Fruit fly (Drosophila melanogaster) Kc167 (cell line): ENCODE data around the gene CG3342.
"Not testable (repeated sequence)": the region's sequence is repeated elsewhere in the genome, so short reads cannot be mapped to it uniquely, and the experiment has no call there.

ENCODE experiments used
- Myc ChIP-seq: fragments of >200 bp; optimal IDR thresholded peaks from 2 replicates; lab custom pipeline; 2017; ENCODE audit warnings: missing external identifiers
- Sin3A ChIP-seq: fragments of >200 bp; optimal IDR thresholded peaks from 2 replicates; lab custom pipeline; 2018; ENCODE audit warnings: missing external identifiers
- h ChIP-seq: fragments of >200 bp; optimal IDR thresholded peaks from 3 replicates; lab custom pipeline; 2018; ENCODE audit warnings: missing external identifiers
- insv ChIP-seq: fragments of >200 bp; optimal IDR thresholded peaks from 3 replicates; lab custom pipeline; 2018; ENCODE audit warnings: missing external identifiers
- psq ChIP-seq: fragments of >200 bp; optimal IDR thresholded peaks from 2 replicates; lab custom pipeline; 2017; ENCODE audit warnings: missing external identifiers
- ttk ChIP-seq: sonication (Bioruptor generic); optimal IDR thresholded peaks from 2 replicates; lab custom pipeline; 2017; ENCODE audit warnings: missing external identifiers

Gene CG3342

dm6 chrX:6540215-6540821, 12.6 kb upstream of the CG3342 start, which contains the start of gene CG34417:
Gene CG34417 (plus strand): TSS chrX:6540771.
- TF ChIP-seq Myc (lab: Kevin White, UChicago) (no peak), Sin3A (lab: Kevin White, UChicago) (no peak), insv (no peak), h (lab: Kevin White, UChicago) (no peak), psq (lab: Kevin White, UChicago) (no peak), ttk (no peak)

DNA sequence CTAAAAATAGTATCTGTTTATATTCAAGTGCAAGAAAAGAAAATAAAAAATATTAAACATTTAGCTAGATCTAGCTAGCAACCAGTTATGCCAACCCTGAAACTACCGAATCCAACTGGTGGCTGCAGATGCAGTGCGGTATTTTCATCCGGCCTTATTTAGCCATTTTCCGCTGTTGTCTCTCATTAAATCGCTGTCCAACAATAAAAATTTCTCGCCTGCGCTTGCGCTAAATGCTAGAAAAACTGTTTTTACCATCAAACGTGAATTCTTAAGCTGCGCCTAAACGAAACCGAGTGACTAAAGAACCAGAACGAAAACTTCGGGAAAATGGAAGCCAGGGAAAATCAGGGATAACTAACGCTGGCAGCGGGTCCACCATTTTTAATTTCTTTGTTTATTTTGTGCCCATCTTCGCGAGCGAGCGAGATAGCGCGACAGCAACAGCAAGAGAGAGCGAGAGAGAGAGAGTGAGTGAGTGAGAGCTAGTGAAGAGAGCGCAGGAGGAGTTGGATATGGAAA, 6.2 kb upstream of the CG3342 start, which contains the start of gene dx:
Gene dx (plus strand): TSS at position 164 of the 522 bp plus-strand sequence.
- TF ChIP-seq ttk = no peak
- TF ChIP-seq psq (lab: Kevin White, UChicago) = no peak
- no peak for TF ChIP-seq Myc (lab: Kevin White, UChicago)
- TF ChIP-seq h (lab: Kevin White, UChicago) = no peak
- TF ChIP-seq Sin3A (lab: Kevin White, UChicago) = no peak
- no peak for TF ChIP-seq insv

- TF ChIP-seq psq (lab: Kevin White, UChicago) = no peak
- no peak for TF ChIP-seq Myc (lab: Kevin White, UChicago)
- no peak for TF ChIP-seq Sin3A (lab: Kevin White, UChicago)
- no peak for TF ChIP-seq insv
- no peak for TF ChIP-seq h (lab: Kevin White, UChicago)
- no peak for TF ChIP-seq ttk
These were observed 5.5 kb upstream of the CG3342 start, which contains the start of gene RpL7A for dm6 chrX:6533101-6533636. Gene RpL7A (minus strand): TSS chrX:6533348.

DNA sequence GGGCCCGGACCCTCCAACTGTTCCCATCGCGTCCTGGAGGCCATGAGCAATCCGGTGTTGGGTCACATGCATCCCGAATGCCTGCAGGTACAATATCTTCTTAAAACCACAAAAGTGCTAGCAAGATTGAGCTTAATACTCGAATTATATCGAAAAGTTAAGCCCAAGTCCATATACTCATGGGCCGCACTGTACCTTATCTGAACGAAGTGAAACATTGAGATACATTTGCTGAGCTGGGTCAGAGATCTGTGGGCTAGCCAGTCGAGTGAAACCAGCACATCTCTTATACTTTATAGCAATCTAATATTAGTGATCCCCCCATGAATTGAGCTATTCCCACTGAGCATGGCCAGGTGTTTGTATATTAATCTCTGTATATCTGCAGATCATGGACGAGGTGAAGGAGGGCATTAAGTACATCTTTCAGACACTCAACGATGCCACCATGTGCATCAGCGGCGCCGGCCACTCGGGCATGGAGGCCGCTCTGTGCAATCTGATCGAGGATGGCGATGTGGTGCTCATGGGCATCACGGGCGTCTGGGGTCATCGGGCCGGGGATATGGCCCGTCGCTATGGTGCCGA, 1.6 kb upstream of the CG3342 start:
- TF ChIP-seq Sin3A (lab: Kevin White, UChicago) (no peak), insv (no peak), ttk (no peak), h (lab: Kevin White, UChicago) (no peak), psq (lab: Kevin White, UChicago) (no peak), Myc (lab: Kevin White, UChicago) (no peak)

dm6 chrX:6528508-6528998, 865 bp upstream of the CG3342 start, which contains the start of gene Agxt:
Gene Agxt (plus strand): TSS chrX:6528948.
- TF ChIP-seq Sin3A (lab: Kevin White, UChicago) (no peak), ttk (no peak), Myc (lab: Kevin White, UChicago) (no peak), h (lab: Kevin White, UChicago) (no peak), psq (lab: Kevin White, UChicago) (no peak), insv (no peak)

DNA sequence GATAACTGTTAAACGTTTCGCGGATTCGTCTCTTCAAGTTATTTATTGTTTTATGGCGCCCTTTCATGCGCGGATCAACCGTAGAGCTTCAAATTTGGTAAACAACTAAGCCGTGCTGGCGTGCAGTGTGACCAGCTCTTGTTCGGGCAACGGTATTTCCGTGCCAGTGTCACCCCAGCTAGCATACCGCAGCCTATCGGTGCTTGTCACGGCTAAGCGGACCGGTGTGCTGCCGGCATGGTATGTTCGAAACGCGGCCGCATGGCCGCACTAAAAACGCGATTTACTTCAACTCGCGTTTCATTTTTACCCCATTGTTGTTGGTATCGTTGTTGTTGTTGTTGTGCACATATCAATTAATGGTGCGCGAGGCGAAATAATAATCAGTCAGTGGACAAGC, 3.5 kb downstream of the CG3342 start, which contains the start of the genes CG42340 and CG3918:
Gene CG42340 (minus strand): TSS at position 107 of the 400 bp plus-strand sequence.
Gene CG3918 (plus strand): TSS at position 248 of the 400 bp plus-strand sequence.
- TF ChIP-seq h (lab: Kevin White, UChicago) (no peak), insv (no peak), Sin3A (lab: Kevin White, UChicago) (no peak), ttk (no peak), Myc (lab: Kevin White, UChicago) (no peak), psq (lab: Kevin White, UChicago) (no peak)

- TF ChIP-seq Sin3A (lab: Kevin White, UChicago) = no peak
- no peak for TF ChIP-seq Myc (lab: Kevin White, UChicago)
- TF ChIP-seq h (lab: Kevin White, UChicago) = no peak
- TF ChIP-seq ttk = no peak
These were observed 14.5 kb downstream of the CG3342 start for dm6 chrX:6513193-6513592.

DNA sequence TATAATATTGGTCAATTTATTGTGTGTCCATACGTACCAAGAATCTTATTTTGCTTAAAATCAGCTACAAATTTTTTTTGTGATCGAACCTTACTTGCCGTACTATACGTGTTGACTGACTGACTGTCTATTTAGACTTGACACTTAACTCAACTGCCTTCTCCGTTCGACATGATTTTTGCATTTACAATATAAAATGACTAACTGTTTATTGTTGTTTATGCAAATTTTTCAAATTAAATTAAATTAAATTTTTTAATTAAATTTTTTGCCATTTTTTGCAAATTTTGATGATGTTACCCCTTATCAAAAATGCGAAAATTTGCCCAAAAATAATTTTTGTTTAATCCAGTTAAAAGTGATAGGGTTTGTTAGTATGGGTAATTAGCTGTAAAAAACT, 48.9 kb downstream of the CG3342 start, which contains the start of gene CG33665:
Gene CG33665 (minus strand): TSS at position 101 of the 400 bp plus-strand sequence.
- TF ChIP-seq psq (lab: Kevin White, UChicago); Myc (lab: Kevin White, UChicago); ttk: not testable (repeated sequence)

DNA sequence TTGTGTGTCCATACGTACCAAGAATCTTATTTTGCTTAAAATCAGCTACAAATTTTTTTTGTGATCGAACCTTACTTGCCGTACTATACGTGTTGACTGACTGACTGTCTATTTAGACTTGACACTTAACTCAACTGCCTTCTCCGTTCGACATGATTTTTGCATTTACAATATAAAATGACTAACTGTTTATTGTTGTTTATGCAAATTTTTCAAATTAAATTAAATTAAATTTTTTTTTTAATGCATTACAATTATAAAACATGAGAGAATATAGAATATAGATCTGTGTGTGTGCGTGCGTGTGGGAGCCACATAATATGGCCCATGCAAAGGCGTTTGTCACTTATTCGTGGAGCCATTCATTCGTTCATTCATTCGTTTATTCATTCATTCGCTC, 50.8 kb downstream of the CG3342 start, which contains the start of gene CG33666:
Gene CG33666 (minus strand): TSS at position 101 of the 400 bp plus-strand sequence.
- TF ChIP-seq h (lab: Kevin White, UChicago); insv; Sin3A (lab: Kevin White, UChicago): not testable (repeated sequence)
